Worm (Caenorhabditis elegans): Measurements from ENCODE around the gene com-1.
A peak's percentile ranks its signal among the peaks of the same experiment; 100 is the strongest.

The com-1 gene

ce11 chrIII:10848858-10849257, 47.3 kb upstream of the com-1 start, which contains the start of the genes fbxb-85 and hex-3 (continued):
- TF ChIP-seq nhr-12 (tag; optimal IDR thresholded peaks at IDR 0.05) (peak; percentile 12), crh-2 (tag; optimal IDR thresholded peaks at IDR 0.05) (peak; percentile 97), elt-1 (tag; optimal IDR thresholded peaks at IDR 0.05) (no peak), fos-1 (tag; optimal IDR thresholded peaks at IDR 0.05) (peak; percentile 77), nhr-237 (tag; optimal IDR thresholded peaks at IDR 0.05) (peak; percentile 22), C34F6.9 (tag; optimal IDR thresholded peaks at IDR 0.05) (peak; percentile 97), peb-1 (tag; optimal IDR thresholded peaks at IDR 0.05) (no peak)

- TF ChIP-seq gmeb-1 (tag; optimal IDR thresholded peaks at IDR 0.05), result no peak
- no peak for TF ChIP-seq fos-1 (tag; optimal IDR thresholded peaks at IDR 0.05)
- TF ChIP-seq unc-62 (GFP tag; optimal IDR thresholded peaks at IDR 0.05), result no peak
- peak; percentile 25 for TF ChIP-seq nhr-129 (tag; optimal IDR thresholded peaks at IDR 0.05)
- TF ChIP-seq unc-55 (GFP tag; optimal IDR thresholded peaks at IDR 0.05), result peak; percentile 36
- TF ChIP-seq lsy-2 (tag; optimal IDR thresholded peaks at IDR 0.05), result no peak
- no peak for TF ChIP-seq alr-1 (tag; optimal IDR thresholded peaks at IDR 0.05)
- no peak for TF ChIP-seq ztf-1 (GFP tag; conservative IDR thresholded peaks at IDR 0.05)
- TF ChIP-seq nhr-237 (tag; optimal IDR thresholded peaks at IDR 0.05), result no peak
- no peak for TF ChIP-seq ama-1 (optimal IDR thresholded peaks at IDR 0.05)
- no peak for TF ChIP-seq mbf-1 (tag; optimal IDR thresholded peaks at IDR 0.05)
- TF ChIP-seq snpc-4 (tag; optimal IDR thresholded peaks at IDR 0.05), result no peak
- TF ChIP-seq F13H6.1 (tag; optimal IDR thresholded peaks at IDR 0.05), result peak; percentile 7
- no peak for TF ChIP-seq nhr-10 (tag; optimal IDR thresholded peaks at IDR 0.05)
- no peak for TF ChIP-seq dmd-4 (tag; optimal IDR thresholded peaks at IDR 0.05)
- no peak for TF ChIP-seq crh-2 (tag; optimal IDR thresholded peaks at IDR 0.05)
- no peak for TF ChIP-seq lin-13 (GFP tag; optimal IDR thresholded peaks at IDR 0.05)
- no peak for TF ChIP-seq nhr-11 (tag; optimal IDR thresholded peaks at IDR 0.05)
- no peak for TF ChIP-seq nhr-25 (tag; optimal IDR thresholded peaks at IDR 0.05)
- no peak for TF ChIP-seq ztf-11 (tag; optimal IDR thresholded peaks at IDR 0.05)
- peak; percentile 1 for TF ChIP-seq lin-11 (tag; optimal IDR thresholded peaks at IDR 0.05)
- TF ChIP-seq C34F6.9 (tag; optimal IDR thresholded peaks at IDR 0.05), result peak; percentile 61
- TF ChIP-seq aly-2 (tag; optimal IDR thresholded peaks at IDR 0.05), result no peak
- TF ChIP-seq lin-39 (tag; optimal IDR thresholded peaks at IDR 0.05), result no peak
Measured at ce11 chrIII:10855398-10855880, 40.7 kb upstream of the com-1 start, which contains the start of gene Y39A1C.1. Gene Y39A1C.1 (plus strand): TSS chrIII:10855448.

ce11 chrIII:10856830-10857229, 39.3 kb upstream of the com-1 start:
- TF ChIP-seq ama-1 (optimal IDR thresholded peaks at IDR 0.05) (no peak), unc-55 (GFP tag; optimal IDR thresholded peaks at IDR 0.05) (peak; percentile 30), zag-1 (tag; optimal IDR thresholded peaks at IDR 0.05) (no peak), F13H6.1 (tag; optimal IDR thresholded peaks at IDR 0.05) (peak; percentile 20), sma-3 (GFP tag; optimal IDR thresholded peaks at IDR 0.05) (peak; percentile 23)

- TF ChIP-seq C34F6.9 (tag; optimal IDR thresholded peaks at IDR 0.05) (no peak), lin-13 (GFP tag; optimal IDR thresholded peaks at IDR 0.05) (no peak), elt-1 (tag; optimal IDR thresholded peaks at IDR 0.05) (no peak), ztf-1 (GFP tag; conservative IDR thresholded peaks at IDR 0.05) (no peak), nhr-11 (tag; optimal IDR thresholded peaks at IDR 0.05) (no peak), aly-2 (tag; optimal IDR thresholded peaks at IDR 0.05) (no peak), fos-1 (tag; optimal IDR thresholded peaks at IDR 0.05) (no peak), peb-1 (tag; optimal IDR thresholded peaks at IDR 0.05) (no peak), nhr-6 (tag; optimal IDR thresholded peaks at IDR 0.05) (no peak), ama-1 (optimal IDR thresholded peaks at IDR 0.05) (no peak)
Measured at ce11 chrIII:10857984-10858383, 38.2 kb upstream of the com-1 start, which contains the start of gene oxi-1. Gene oxi-1 (plus strand): TSS chrIII:10858284.

- TF ChIP-seq C34F6.9 (tag; optimal IDR thresholded peaks at IDR 0.05) (no peak), mbf-1 (tag; optimal IDR thresholded peaks at IDR 0.05) (no peak), lin-39 (tag; optimal IDR thresholded peaks at IDR 0.05) (no peak), nhr-12 (tag; optimal IDR thresholded peaks at IDR 0.05) (no peak), Y55F3AM.14 (GFP tag; optimal IDR thresholded peaks at IDR 0.05) (no peak), zag-1 (tag; optimal IDR thresholded peaks at IDR 0.05) (no peak), nhr-21 (tag; optimal IDR thresholded peaks at IDR 0.05) (no peak), aly-2 (tag; optimal IDR thresholded peaks at IDR 0.05) (no peak), nhr-77 (tag; optimal IDR thresholded peaks at IDR 0.05) (no peak), unc-39 (tag; optimal IDR thresholded peaks at IDR 0.05) (no peak), lin-13 (GFP tag; optimal IDR thresholded peaks at IDR 0.05) (no peak), ztf-4 (tag; optimal IDR thresholded peaks at IDR 0.05) (no peak), R02D3.7 (tag; optimal IDR thresholded peaks at IDR 0.05) (no peak), nhr-10 (tag; optimal IDR thresholded peaks at IDR 0.05) (no peak), egl-27 (tag; optimal IDR thresholded peaks at IDR 0.05) (no peak), ceh-16 (tag; optimal IDR thresholded peaks at IDR 0.05) (no peak), lin-11 (tag; optimal IDR thresholded peaks at IDR 0.05) (no peak), ZK546.5 (tag; optimal IDR thresholded peaks at IDR 0.05) (no peak), lsy-2 (tag; optimal IDR thresholded peaks at IDR 0.05) (no peak), ama-1 (optimal IDR thresholded peaks at IDR 0.05) (no peak)
Measured at ce11 chrIII:10861375-10861774, 34.8 kb upstream of the com-1 start.
